Fruit fly (Drosophila melanogaster): Measurements from ENCODE around the gene Sox100B.
A peak's percentile ranks its signal among the peaks of the same experiment; 100 is the strongest.

The Sox100B gene

DNA sequence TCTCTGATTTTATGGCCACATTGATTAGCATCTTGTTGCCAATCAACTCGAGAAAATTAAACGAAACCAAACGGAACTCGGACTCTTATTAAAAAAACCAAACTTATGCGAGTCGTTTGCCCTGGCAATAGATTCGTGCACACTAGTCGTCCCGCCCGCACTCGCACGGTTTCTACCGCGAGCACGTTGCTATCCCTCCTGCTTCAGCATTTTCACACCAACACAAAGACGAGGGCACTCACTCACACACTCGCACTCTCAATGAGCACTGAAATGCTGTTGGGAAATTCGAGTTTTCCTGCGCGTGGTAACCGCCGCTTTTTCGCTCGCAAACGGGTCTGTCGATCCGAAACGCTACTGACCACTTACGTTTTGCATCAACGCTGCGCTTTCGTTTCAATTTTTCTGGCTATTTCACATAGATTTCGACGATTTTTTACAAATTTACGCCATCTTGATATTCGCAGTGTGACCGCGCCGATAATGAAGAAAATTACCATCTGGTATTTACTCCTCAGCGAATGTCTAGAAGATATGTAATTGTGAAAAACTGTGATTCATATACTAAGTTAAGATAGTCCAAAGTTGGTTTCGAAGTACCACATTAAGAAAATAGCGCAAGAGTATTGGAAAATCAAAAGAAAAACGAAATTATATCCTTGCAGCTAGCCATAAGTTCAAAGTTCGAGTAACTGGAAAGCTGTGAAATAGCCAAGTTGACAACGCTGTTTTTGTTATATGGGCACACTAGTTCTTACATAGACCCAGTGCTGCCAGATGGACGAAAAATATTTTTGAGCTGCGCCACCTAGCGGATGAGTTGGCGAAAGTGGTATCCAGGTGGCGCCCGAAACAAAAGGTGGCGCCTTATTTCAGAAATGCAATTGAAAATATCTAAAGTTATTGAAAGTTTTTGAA, 4.1 kb upstream of the Sox100B start, which contains the start of gene dco:
dco (minus strand) TSS at position 503 of the 918 bp plus-strand sequence.
- TF ChIP-seq Myc (optimal IDR thresholded peaks at IDR 0.05), result peak; percentile 93
- no peak for TF ChIP-seq Hr78 (GFP tag; optimal IDR thresholded peaks at IDR 0.05)
- no peak for TF ChIP-seq dsf (GFP tag; optimal IDR thresholded peaks at IDR 0.05; ENCODE audit: borderline replicate concordance)
- TF ChIP-seq Mio (GFP tag; optimal IDR thresholded peaks at IDR 0.05), result no peak
- no peak for TF ChIP-seq CG32264 (GFP tag; optimal IDR thresholded peaks at IDR 0.05)
- peak; percentile 75 for TF ChIP-seq dmrt93B (GFP tag; optimal IDR thresholded peaks at IDR 0.05)
- peak; percentile 7 for TF ChIP-seq OdsH (GFP tag; optimal IDR thresholded peaks at IDR 0.05)
- no peak for TF ChIP-seq sv (GFP tag; optimal IDR thresholded peaks at IDR 0.05)
- TF ChIP-seq Rel (GFP tag; optimal IDR thresholded peaks at IDR 0.05), result no peak
- TF ChIP-seq Rel (tag; optimal IDR thresholded peaks at IDR 0.05), result no peak
- TF ChIP-seq rgr (GFP tag; optimal IDR thresholded peaks at IDR 0.05), result peak; percentile 99
- TF ChIP-seq Abd-B (GFP tag; optimal IDR thresholded peaks at IDR 0.05), result no peak
- TF ChIP-seq GATAd (GFP tag; optimal IDR thresholded peaks at IDR 0.05), result no peak
- TF ChIP-seq Hnf4 (GFP tag; optimal IDR thresholded peaks at IDR 0.05), result peak; percentile 44
- TF ChIP-seq CrebA (GFP tag; optimal IDR thresholded peaks at IDR 0.05; ENCODE audit: borderline replicate concordance), result no peak
- TF ChIP-seq ey (GFP tag; optimal IDR thresholded peaks at IDR 0.05), result peak; percentile 51
- peak in 1 of 2 experiments; percentile 80 for TF ChIP-seq foxo (GFP tag; optimal IDR thresholded peaks at IDR 0.05)
- peak; percentile 76 for TF ChIP-seq h (GFP tag; optimal IDR thresholded peaks at IDR 0.05)
- TF ChIP-seq lola (GFP tag; optimal IDR thresholded peaks at IDR 0.05), result no peak
- TF ChIP-seq dl (GFP tag; optimal IDR thresholded peaks at IDR 0.05; ENCODE audit: insufficient read depth in 1 of 2, partially characterized antibody in 2 of 2), result no peak
- TF ChIP-seq psq (GFP tag; optimal IDR thresholded peaks at IDR 0.05), result peak; percentile 20
- no peak for TF ChIP-seq sage (GFP tag; optimal IDR thresholded peaks at IDR 0.05)
- TF ChIP-seq Jra (GFP tag; optimal IDR thresholded peaks at IDR 0.05), result peak; percentile 20
- TF ChIP-seq woc (GFP tag; optimal IDR thresholded peaks at IDR 0.05), result peak; percentile 53
- TF ChIP-seq Dfd (GFP tag; optimal IDR thresholded peaks at IDR 0.05), result no peak
- TF ChIP-seq usp (GFP tag; optimal IDR thresholded peaks at IDR 0.05), result no peak
- peak; percentile 94 for TF ChIP-seq Hr83 (GFP tag; optimal IDR thresholded peaks at IDR 0.05; ENCODE audit: poor library complexity, severe bottlenecking)
- no peak for TF ChIP-seq Vsx2 (GFP tag; optimal IDR thresholded peaks at IDR 0.05; ENCODE audit: partially characterized antibody)
- TF ChIP-seq N (GFP tag; optimal IDR thresholded peaks at IDR 0.05), result peak; percentile 61
- peak; percentile 19 for TF ChIP-seq jim (GFP tag; optimal IDR thresholded peaks at IDR 0.05)
- peak; percentile 1 for TF ChIP-seq Sp1 (GFP tag; optimal IDR thresholded peaks at IDR 0.05)
- peak; percentile 73 for TF ChIP-seq HLH106 (tag; optimal IDR thresholded peaks at IDR 0.05)
- no peak for TF ChIP-seq brk (GFP tag; optimal IDR thresholded peaks at IDR 0.05)
- TF ChIP-seq Dif (GFP tag; optimal IDR thresholded peaks at IDR 0.05; ENCODE audit: partially characterized antibody), result no peak
- TF ChIP-seq pan (optimal IDR thresholded peaks at IDR 0.05), result no peak
- peak; percentile 48 for TF ChIP-seq CG9705 (GFP tag; optimal IDR thresholded peaks at IDR 0.05)
- TF ChIP-seq tai (GFP tag; optimal IDR thresholded peaks at IDR 0.05), result peak; percentile 75
- peak; percentile 62 for TF ChIP-seq br (GFP tag; optimal IDR thresholded peaks at IDR 0.05)
- peak; percentile 41 for TF ChIP-seq fru (GFP tag; optimal IDR thresholded peaks at IDR 0.05)

DNA sequence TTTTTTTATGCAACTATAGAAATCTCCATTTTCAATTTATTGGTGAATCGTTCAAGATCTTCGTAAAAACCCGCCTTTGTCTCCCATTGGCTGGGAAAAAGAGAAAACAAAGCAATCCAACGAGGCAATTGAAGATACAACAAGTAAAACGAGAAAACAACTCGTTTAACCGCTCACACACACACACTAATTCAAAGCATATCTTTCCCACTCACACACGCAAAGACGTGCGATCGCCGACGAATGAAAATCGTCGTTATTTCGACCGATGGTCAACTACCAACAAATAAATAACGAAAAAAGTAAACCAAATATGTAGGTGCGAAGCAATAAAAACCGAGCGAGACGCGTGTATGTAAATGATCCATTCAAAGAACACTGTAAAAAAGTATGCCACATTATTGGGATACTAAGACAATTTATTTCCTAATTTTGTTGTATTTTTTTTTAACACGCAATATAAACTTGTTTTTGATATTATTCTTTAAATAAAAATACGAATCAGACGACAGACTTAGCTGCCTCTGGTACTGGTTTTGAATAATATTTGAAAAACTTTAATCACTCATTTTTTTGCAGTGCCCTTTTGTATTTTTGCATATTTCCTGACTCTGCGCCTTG, 2.6 kb upstream of the Sox100B start:
- TF ChIP-seq HLH106 (tag; optimal IDR thresholded peaks at IDR 0.05) (no peak), sage (GFP tag; optimal IDR thresholded peaks at IDR 0.05) (peak; percentile 19), dl (GFP tag; optimal IDR thresholded peaks at IDR 0.05; ENCODE audit: insufficient read depth in 1 of 2, partially characterized antibody in 2 of 2) (peak in 1 of 2 experiments; percentile 38), ey (GFP tag; optimal IDR thresholded peaks at IDR 0.05) (peak; percentile 26), brk (GFP tag; optimal IDR thresholded peaks at IDR 0.05) (peak; percentile 9), CrebA (GFP tag; optimal IDR thresholded peaks at IDR 0.05; ENCODE audit: borderline replicate concordance) (no peak), Abd-B (GFP tag; optimal IDR thresholded peaks at IDR 0.05) (no peak), N (GFP tag; optimal IDR thresholded peaks at IDR 0.05) (no peak), OdsH (GFP tag; optimal IDR thresholded peaks at IDR 0.05) (peak; percentile 34), GATAd (GFP tag; optimal IDR thresholded peaks at IDR 0.05) (no peak), Hnf4 (GFP tag; optimal IDR thresholded peaks at IDR 0.05) (peak; percentile 27), dmrt93B (GFP tag; optimal IDR thresholded peaks at IDR 0.05) (no peak), Hr78 (GFP tag; optimal IDR thresholded peaks at IDR 0.05) (no peak), foxo (GFP tag; optimal IDR thresholded peaks at IDR 0.05) (peak in 1 of 2 experiments; percentile 48), psq (GFP tag; optimal IDR thresholded peaks at IDR 0.05) (peak; percentile 2), Rel (GFP tag; optimal IDR thresholded peaks at IDR 0.05) (no peak), Rel (tag; optimal IDR thresholded peaks at IDR 0.05) (no peak), h (GFP tag; optimal IDR thresholded peaks at IDR 0.05) (peak; percentile 20), Sp1 (GFP tag; optimal IDR thresholded peaks at IDR 0.05) (peak; percentile 73), Hr83 (GFP tag; optimal IDR thresholded peaks at IDR 0.05; ENCODE audit: poor library complexity, severe bottlenecking) (no peak), dsf (GFP tag; optimal IDR thresholded peaks at IDR 0.05; ENCODE audit: borderline replicate concordance) (no peak), lola (GFP tag; optimal IDR thresholded peaks at IDR 0.05) (no peak), sv (GFP tag; optimal IDR thresholded peaks at IDR 0.05) (no peak), Jra (GFP tag; optimal IDR thresholded peaks at IDR 0.05) (no peak), Myc (optimal IDR thresholded peaks at IDR 0.05) (no peak), br (GFP tag; optimal IDR thresholded peaks at IDR 0.05) (peak; percentile 4), rgr (GFP tag; optimal IDR thresholded peaks at IDR 0.05) (peak; percentile 3), usp (GFP tag; optimal IDR thresholded peaks at IDR 0.05) (no peak), Dfd (GFP tag; optimal IDR thresholded peaks at IDR 0.05) (no peak), fru (GFP tag; optimal IDR thresholded peaks at IDR 0.05) (peak; percentile 23), tai (GFP tag; optimal IDR thresholded peaks at IDR 0.05) (no peak), jim (GFP tag; optimal IDR thresholded peaks at IDR 0.05) (no peak), Vsx2 (GFP tag; optimal IDR thresholded peaks at IDR 0.05; ENCODE audit: partially characterized antibody) (peak; percentile 82), Mio (GFP tag; optimal IDR thresholded peaks at IDR 0.05) (no peak), CG9705 (GFP tag; optimal IDR thresholded peaks at IDR 0.05) (no peak), Dif (GFP tag; optimal IDR thresholded peaks at IDR 0.05; ENCODE audit: partially characterized antibody) (no peak), pan (optimal IDR thresholded peaks at IDR 0.05) (no peak), CG32264 (GFP tag; optimal IDR thresholded peaks at IDR 0.05) (no peak)
